Worm (Caenorhabditis elegans) whole organism, young adult: ENCODE results near the gene C27D8.2.

Experiments
- B0019.2 ChIP-seq: fragments of 200-800 bp; sonication (Bioruptor generic); conservative IDR thresholded peaks from 2 replicates; pipeline ENCODE4 v1.3.6; 2022; ENCODE audit warnings: missing genetic modification reagents, missing genetic modification characterization, missing compliant biosample characterization
- B0035.1 ChIP-seq: sonication (generic microtip); optimal IDR thresholded peaks from 2 replicates; lab custom pipeline; 2016; ENCODE audit warnings: missing genetic modification characterization, mild to moderate bottlenecking, missing compliant biosample characterization, missing genotype, missing genetic modification reagents
- B0336.3 ChIP-seq: fragments of 200-800 bp; sonication (Bioruptor generic); IDR thresholded peaks from 2 replicates; pipeline ENCODE4 v1.3.6; 2022; ENCODE audit warnings: missing genetic modification characterization, missing compliant biosample characterization
- F22D6.2 ChIP-seq: sonication (generic microtip); optimal IDR thresholded peaks from 2 replicates; lab custom pipeline; 2016; ENCODE audit warnings: mild to moderate bottlenecking, missing genetic modification characterization, missing compliant biosample characterization
- F23B12.7 ChIP-seq: sonication (generic microtip); optimal IDR thresholded peaks from 2 replicates; lab custom pipeline; 2017; ENCODE audit warnings: missing genetic modification characterization, mild to moderate bottlenecking, missing compliant biosample characterization, antibody characterized with exemption, moderate library complexity; ENCODE audit not compliant: insufficient read depth
- F49E8.2 ChIP-seq: sonication (generic microtip); optimal IDR thresholded peaks from 3 replicates; lab custom pipeline; 2017; ENCODE audit warnings: missing genetic modification characterization, mild to moderate bottlenecking, missing compliant biosample characterization, antibody characterized with exemption, moderate library complexity; ENCODE audit not compliant: insufficient read depth
- F55B11.4 ChIP-seq: sonication (generic microtip); optimal IDR thresholded peaks from 2 replicates; lab custom pipeline; 2016; ENCODE audit warnings: missing compliant biosample characterization, missing genetic modification characterization, borderline replicate concordance; ENCODE audit not compliant: insufficient read depth
- F57A8.1 ChIP-seq: fragments of 200-800 bp; sonication (Bioruptor generic); optimal IDR thresholded peaks from 2 replicates; lab custom pipeline; 2018; ENCODE audit warnings: mild to moderate bottlenecking, missing genetic modification characterization, moderate library complexity, missing compliant biosample characterization
- K12H6.12 ChIP-seq: fragments of 200-800 bp; sonication (Bioruptor generic); optimal IDR thresholded peaks from 2 replicates; lab custom pipeline; 2018; ENCODE audit warnings: mild to moderate bottlenecking, missing genetic modification characterization, missing compliant biosample characterization
- T07F8.4 ChIP-seq: sonication (generic microtip); optimal IDR thresholded peaks from 2 replicates; lab custom pipeline; 2016; ENCODE audit warnings: mild to moderate bottlenecking, missing genetic modification characterization, moderate library complexity, missing compliant biosample characterization
- T26A5.8 ChIP-seq: sonication (generic microtip); optimal IDR thresholded peaks from 2 replicates; lab custom pipeline; 2016; ENCODE audit warnings: missing genetic modification characterization, missing compliant biosample characterization
- Y79H2A.3 ChIP-seq: fragments of 200-800 bp; sonication (Bioruptor generic); conservative IDR thresholded peaks from 2 replicates; pipeline ENCODE4 v1.3.6; 2022; ENCODE audit warnings: missing genetic modification reagents, missing genetic modification characterization, missing compliant biosample characterization
- aptf-2 ChIP-seq: fragments of 200-800 bp; sonication (Bioruptor generic); conservative IDR thresholded peaks from 2 replicates; pipeline ENCODE4 v1.3.6; 2022; ENCODE audit warnings: missing genetic modification reagents, missing genetic modification characterization, missing compliant biosample characterization
- aptf-3 ChIP-seq: fragments of 200-800 bp; sonication (Bioruptor generic); IDR thresholded peaks from 2 replicates; pipeline ENCODE4 v1.3.6; 2022; ENCODE audit warnings: missing genetic modification characterization, missing compliant biosample characterization
- atf-7 ChIP-seq: sonication (generic microtip); optimal IDR thresholded peaks from 2 replicates; lab custom pipeline; 2017; ENCODE audit warnings: mild to moderate bottlenecking, missing genetic modification characterization, missing compliant biosample characterization
- bed-1 ChIP-seq: fragments of 200-800 bp; sonication (Bioruptor generic); IDR thresholded peaks from 2 replicates; pipeline ENCODE4 v1.3.6; 2022; ENCODE audit warnings: missing genetic modification reagents, missing genetic modification characterization, missing compliant biosample characterization
- cebp-1 ChIP-seq, 2 experiments: fragments of 200-800 bp in 1 of 2; sonication (Bioruptor generic) in 1 of 2; sonication (generic microtip) in 1 of 2; IDR thresholded peaks in 1 of 2; optimal IDR thresholded peaks in 1 of 2; 2 replicates each; pipeline versions ENCODE4 v1.3.6 to Lab custom; 2017 to 2022; ENCODE audit warnings: missing compliant biosample characterization in 2 of 2, missing genetic modification characterization in 2 of 2, mild to moderate bottlenecking in 1 of 2, missing genetic modification reagents in 1 of 2, moderate library complexity in 1 of 2
- chd-7 ChIP-seq: sonication (generic microtip); optimal IDR thresholded peaks from 2 replicates; lab custom pipeline; 2016; ENCODE audit warnings: mild to moderate bottlenecking, missing genetic modification characterization, moderate library complexity, missing compliant biosample characterization
- die-1 ChIP-seq: sonication (generic microtip); optimal IDR thresholded peaks from 2 replicates; lab custom pipeline; 2016; ENCODE audit warnings: missing genotype, mild to moderate bottlenecking, missing genetic modification characterization, missing compliant biosample characterization
- dox-1 ChIP-seq: fragments of 200-800 bp; sonication (Bioruptor generic); IDR thresholded peaks from 2 replicates; pipeline ENCODE4 v1.3.6; 2022; ENCODE audit warnings: missing genetic modification reagents, missing genetic modification characterization, missing compliant biosample characterization
- egl-44 ChIP-seq: fragments of 200-800 bp; sonication (Bioruptor generic); IDR thresholded peaks from 2 replicates; pipeline ENCODE4 v1.3.6; 2022; ENCODE audit warnings: missing genetic modification reagents, missing genetic modification characterization, missing compliant biosample characterization
- egrh-3 ChIP-seq: fragments of 200-800 bp; sonication (Bioruptor generic); IDR thresholded peaks from 2 replicates; pipeline ENCODE4 v1.3.6; 2022; ENCODE audit warnings: missing genetic modification reagents, missing genetic modification characterization, missing compliant biosample characterization
- ets-4 ChIP-seq: fragments of 200-800 bp; sonication (Bioruptor generic); optimal IDR thresholded peaks from 2 replicates; lab custom pipeline; 2018; ENCODE audit warnings: mild to moderate bottlenecking, missing genetic modification characterization, missing compliant biosample characterization
- fkh-3 ChIP-seq: sonication (generic microtip); optimal IDR thresholded peaks from 2 replicates; lab custom pipeline; 2016; ENCODE audit warnings: mild to moderate bottlenecking, missing genetic modification characterization, missing compliant biosample characterization
- hlh-26 ChIP-seq: fragments of 200-800 bp; sonication (Bioruptor generic); conservative IDR thresholded peaks from 2 replicates; pipeline ENCODE4 v1.3.6; 2022; ENCODE audit warnings: missing genetic modification reagents, missing genetic modification characterization, missing compliant biosample characterization
- lag-1 ChIP-seq: fragments of 200-800 bp; sonication (Bioruptor generic); IDR thresholded peaks from 2 replicates; pipeline ENCODE4 v1.3.6; 2022; ENCODE audit warnings: missing genetic modification reagents, missing genetic modification characterization, missing compliant biosample characterization
- let-607 ChIP-seq, 2 experiments: fragments of 200-800 bp in 1 of 2; sonication (Bioruptor generic) in 1 of 2; sonication (generic microtip) in 1 of 2; optimal IDR thresholded peaks; 2 replicates each; lab custom pipeline; 2016 to 2018; ENCODE audit warnings: mild to moderate bottlenecking in 2 of 2, missing compliant biosample characterization in 2 of 2, missing genetic modification characterization in 2 of 2, moderate library complexity in 2 of 2, missing genotype in 1 of 2
- lin-40 ChIP-seq: sonication (generic microtip); optimal IDR thresholded peaks from 2 replicates; lab custom pipeline; 2016; ENCODE audit warnings: missing genetic modification characterization, mild to moderate bottlenecking, missing compliant biosample characterization, missing genotype, missing genetic modification reagents
- lsl-1 ChIP-seq: fragments of 200-800 bp; sonication (Bioruptor generic); optimal IDR thresholded peaks from 2 replicates; lab custom pipeline; 2018; ENCODE audit warnings: mild to moderate bottlenecking, missing genetic modification characterization, moderate library complexity, missing compliant biosample characterization
- madf-10 ChIP-seq: sonication (generic microtip); optimal IDR thresholded peaks from 2 replicates; lab custom pipeline; 2016; ENCODE audit warnings: mild to moderate bottlenecking, missing genetic modification characterization, missing compliant biosample characterization
- nfyb-1 ChIP-seq: fragments of 200-800 bp; sonication (Bioruptor generic); IDR thresholded peaks from 2 replicates; pipeline ENCODE4 v1.3.6; 2022; ENCODE audit warnings: missing genetic modification reagents, missing genetic modification characterization, missing compliant biosample characterization
- nhr-80 ChIP-seq: sonication (generic microtip); optimal IDR thresholded peaks from 2 replicates; lab custom pipeline; 2016; ENCODE audit warnings: missing genetic modification characterization, missing compliant biosample characterization
- nhr-90 ChIP-seq: sonication (generic microtip); optimal IDR thresholded peaks from 2 replicates; lab custom pipeline; 2016; ENCODE audit warnings: missing genotype, mild to moderate bottlenecking, missing genetic modification characterization, missing compliant biosample characterization
- repo-1 ChIP-seq: sonication (generic microtip); optimal IDR thresholded peaks from 2 replicates; lab custom pipeline; 2017; ENCODE audit warnings: mild to moderate bottlenecking, missing genetic modification characterization, missing compliant biosample characterization
- rpc-1 ChIP-seq, 2 experiments: fragments of 150-350 bp in 1 of 2; sonication (generic microtip) in 1 of 2; optimal IDR thresholded peaks; 2 replicates each; lab custom pipeline; 2014 to 2018; ENCODE audit warnings: missing biosample characterization in 1 of 2, missing genetic modification characterization in 1 of 2, missing genetic modification reagents in 1 of 2, missing genotype in 1 of 2
- sea-2 ChIP-seq: fragments of 200-800 bp; sonication (Bioruptor generic); IDR thresholded peaks from 2 replicates; pipeline ENCODE4 v1.3.6; 2022; ENCODE audit warnings: missing genetic modification characterization, missing compliant biosample characterization
- somi-1 ChIP-seq: fragments of 200-800 bp; sonication (Bioruptor generic); optimal IDR thresholded peaks from 2 replicates; lab custom pipeline; 2018; ENCODE audit warnings: mild to moderate bottlenecking, missing genetic modification characterization, missing compliant biosample characterization
- tbp1 ChIP-seq: fragments of 200-800 bp; sonication (Bioruptor generic); optimal IDR thresholded peaks from 2 replicates; lab custom pipeline; 2018; ENCODE audit warnings: mild to moderate bottlenecking, missing genetic modification characterization, missing compliant biosample characterization
- tbx-9 ChIP-seq: sonication (generic microtip); optimal IDR thresholded peaks from 2 replicates; lab custom pipeline; 2016; ENCODE audit warnings: borderline replicate concordance, missing genetic modification characterization, inconsistent platforms, missing compliant biosample characterization
- tlf-1 ChIP-seq: fragments of 200-800 bp; sonication (Bioruptor generic); optimal IDR thresholded peaks from 2 replicates; lab custom pipeline; 2018; ENCODE audit warnings: mild to moderate bottlenecking, missing genetic modification characterization, missing compliant biosample characterization
- unc-62 ChIP-seq: fragments of 150-350 bp; optimal IDR thresholded peaks from 2 replicates; lab custom pipeline; 2014; ENCODE audit warnings: missing biosample characterization, missing genetic modification reagents, missing genetic modification characterization
- xnd-1 ChIP-seq: sonication (generic microtip); optimal IDR thresholded peaks from 2 replicates; lab custom pipeline; 2016; ENCODE audit warnings: missing genotype, missing genetic modification reagents, missing genetic modification characterization, missing compliant biosample characterization
- ztf-22 ChIP-seq: fragments of 200-800 bp; sonication (Bioruptor generic); optimal IDR thresholded peaks from 2 replicates; lab custom pipeline; 2018; ENCODE audit warnings: mild to moderate bottlenecking, missing genetic modification characterization, moderate library complexity, missing compliant biosample characterization
- ztf-26 ChIP-seq: sonication (generic microtip); optimal IDR thresholded peaks from 2 replicates; lab custom pipeline; 2017; ENCODE audit warnings: missing genetic modification characterization, missing compliant biosample characterization

Gene C27D8.2

ce11 chrIV:12688370-12688769 is 22.6 kb upstream of the C27D8.2 start, which contains the start of gene T23B5.3:
Gene T23B5.3, plus strand, starts transcription at chrIV:12688670.
- TF ChIP-seq bed-1 (no peak), aptf-3 (GFP tag; lab: Robert Waterston, UW) (no peak), F57A8.1 (GFP tag; lab: Kevin White, UChicago) (no peak), K12H6.12 (no peak), nhr-90 (tag; lab: Kevin White, UChicago) (no peak), aptf-2 (no peak), cebp-1 (GFP tag; IDR thresholded peaks at IDR 0.05; lab: Robert Waterston, UW) (no peak), cebp-1 (tag; optimal IDR thresholded peaks at IDR 0.05; lab: Kevin White, UChicago) (no peak), nhr-80 (no peak), Y79H2A.3 (GFP tag; lab: Robert Waterston, UW) (no peak)

DNA sequence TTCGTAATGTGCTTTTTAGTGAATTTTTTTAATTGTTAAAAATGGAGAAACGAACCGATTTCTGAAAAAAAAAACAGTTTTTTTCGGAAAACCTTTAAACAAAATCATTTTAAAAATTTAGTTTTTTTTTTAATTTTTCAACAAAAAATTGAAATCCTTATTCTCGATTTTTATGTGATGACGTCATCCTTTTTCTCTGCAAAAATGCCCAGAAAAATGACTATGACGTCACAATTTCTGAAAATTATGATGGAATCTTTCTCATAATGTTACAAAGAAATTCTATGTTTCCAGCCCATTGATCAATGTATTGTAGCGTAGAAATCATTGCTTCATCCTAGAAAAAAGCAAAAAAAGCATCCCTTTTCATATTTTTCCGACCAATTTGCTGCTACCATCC is 21.7 kb upstream of the C27D8.2 start:
- TF ChIP-seq lin-40 (tag; lab: Kevin White, UChicago) = no peak
- no peak for TF ChIP-seq F49E8.2 (tag; lab: Kevin White, UChicago)
- no peak for TF ChIP-seq ets-4 (GFP tag; lab: Kevin White, UChicago)
- no peak for TF ChIP-seq hlh-26 (GFP tag; lab: Robert Waterston, UW)

- TF ChIP-seq atf-7 (peak; percentile 86), bed-1 (no peak), tbp1 (GFP tag; lab: Kevin White, UChicago) (peak; percentile 37), dox-1 (GFP tag; lab: Robert Waterston, UW) (0 out of 2 replicates have a peak, but pooled peaks have one; percentile 37), madf-10 (tag; lab: Kevin White, UChicago) (peak; percentile 67), nhr-90 (tag; lab: Kevin White, UChicago) (peak; percentile 52), chd-7 (tag; lab: Kevin White, UChicago) (peak; percentile 66), F23B12.7 (tag; lab: Kevin White, UChicago) (no peak), repo-1 (no peak), T26A5.8 (no peak), ztf-22 (GFP tag; lab: Kevin White, UChicago) (peak; percentile 85), nfyb-1 (peak; percentile 12; the same call in 1 of the 2 replicates), lin-40 (tag; lab: Kevin White, UChicago) (peak; percentile 14), lag-1 (no peak), egl-44 (GFP tag; lab: Robert Waterston, UW) (peak; percentile 93), sea-2 (GFP tag; lab: Robert Waterston, UW) (no peak), unc-62 (GFP tag; lab: Kevin White, UChicago) (peak; percentile 90), B0019.2 (no peak), tlf-1 (GFP tag; lab: Kevin White, UChicago) (peak; percentile 49), tbx-9 (tag; lab: Kevin White, UChicago) (no peak), egrh-3 (no peak), F22D6.2 (tag; lab: Kevin White, UChicago) (peak; percentile 10), B0035.1 (tag; lab: Kevin White, UChicago) (no peak), ztf-26 (tag; lab: Kevin White, UChicago) (no peak), lsl-1 (GFP tag; lab: Kevin White, UChicago) (no peak), T07F8.4 (tag; lab: Kevin White, UChicago) (no peak), somi-1 (GFP tag; lab: Kevin White, UChicago) (no peak), fkh-3 (no peak), B0336.3 (GFP tag; lab: Robert Waterston, UW) (peak; percentile 40; the same call in 1 of the 2 replicates), rpc-1 (optimal IDR thresholded peaks at IDR 0.05; lab: Kevin White, UChicago) (no peak), rpc-1 (tag; optimal IDR thresholded peaks at IDR 0.05; lab: Kevin White, UChicago) (no peak), die-1 (tag; lab: Kevin White, UChicago) (no peak), nhr-80 (peak; percentile 99), let-607 (tag; optimal IDR thresholded peaks at IDR 0.05; lab: Kevin White, UChicago) (peak; percentile 60 to 75), F55B11.4 (tag; lab: Kevin White, UChicago) (no peak), xnd-1 (tag; lab: Kevin White, UChicago) (no peak)
Measured at ce11 chrIV:12689709-12690142, 21.3 kb upstream of the C27D8.2 start.
